Worm (Caenorhabditis elegans): ENCODE results near the gene F49C12.1.

DNA sequence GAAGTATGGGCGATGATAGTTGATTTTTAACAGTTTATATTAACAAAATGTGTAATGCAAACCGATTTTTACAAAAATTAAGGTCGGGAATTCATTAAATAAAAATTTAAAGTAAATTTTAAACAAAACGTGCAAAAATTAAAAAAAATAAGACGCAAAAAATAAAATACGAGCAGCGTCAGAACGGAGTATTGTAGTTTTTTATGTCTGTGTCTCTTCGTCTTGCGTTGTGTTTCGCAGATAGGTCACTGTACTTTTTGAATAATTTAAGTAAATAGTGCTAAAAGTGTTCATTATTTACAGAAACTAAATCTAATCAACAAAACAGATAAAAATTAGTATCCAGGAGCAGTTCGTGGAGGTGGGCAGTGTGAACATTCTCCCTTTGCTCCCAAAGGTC, 35.8 kb downstream of the F49C12.1 start:
- no peak for TF ChIP-seq scrt-1 (GFP tag; IDR thresholded peaks at IDR 0.05)
- TF ChIP-seq ama-1 (optimal IDR thresholded peaks at IDR 0.05): no peak
- TF ChIP-seq sea-1 (GFP tag; conservative IDR thresholded peaks at IDR 0.05): no peak
- TF ChIP-seq tbx-37 (GFP tag; conservative IDR thresholded peaks at IDR 0.05): no peak
- no peak for TF ChIP-seq flt-1 (GFP tag; IDR thresholded peaks at IDR 0.05)
- TF ChIP-seq ceh-13 (GFP tag; optimal IDR thresholded peaks at IDR 0.05): no peak
- no peak for TF ChIP-seq pes-1 (GFP tag; IDR thresholded peaks at IDR 0.05)
- TF ChIP-seq tra-4 (tag; optimal IDR thresholded peaks at IDR 0.05): no peak
- TF ChIP-seq tbx-11 (GFP tag; IDR thresholded peaks at IDR 0.05): no peak
- no peak for TF ChIP-seq hmg-4 (GFP tag; optimal IDR thresholded peaks at IDR 0.05)
- no peak for TF ChIP-seq hnd-1 (tag; optimal IDR thresholded peaks at IDR 0.05)
- TF ChIP-seq F13C5.2 (tag; optimal IDR thresholded peaks at IDR 0.05): no peak
- TF ChIP-seq aly-1 (tag; optimal IDR thresholded peaks at IDR 0.05): no peak
